Fruit fly (Drosophila melanogaster) whole organism, embryonic: ENCODE measurements around the gene CG13306.
A peak's percentile ranks its signal among the peaks of the same experiment; 100 is the strongest.

ENCODE experiments used
- ATbp ChIP-seq: fragments of 200-800 bp; sonication (Bioruptor generic); optimal IDR thresholded peaks from 2 replicates; lab custom pipeline; 2017; ENCODE audit warnings: missing biosample characterization, mild to moderate bottlenecking, missing genetic modification characterization, missing genetic modification reagents
- B-H1 ChIP-seq: fragments of 200-800 bp; sonication (Bioruptor generic); IDR thresholded peaks from 3 replicates; pipeline ENCODE4 v1.3.6; 2022; ENCODE audit warnings: missing biosample characterization, missing genetic modification characterization
- Bgb ChIP-seq: fragments of 200-800 bp; sonication (Bioruptor generic); IDR thresholded peaks from 2 replicates; pipeline ENCODE4 v1.3.6; 2022; ENCODE audit warnings: missing biosample characterization, missing genetic modification characterization; ENCODE audit not compliant: partially characterized antibody
- CG10267 ChIP-seq: fragments of 200-800 bp; sonication (Bioruptor generic); optimal IDR thresholded peaks from 2 replicates; lab custom pipeline; 2018; ENCODE audit warnings: missing biosample characterization, mild to moderate bottlenecking, missing genetic modification characterization, moderate library complexity
- CG10321 ChIP-seq: fragments of 200-800 bp; sonication (Bioruptor generic); IDR thresholded peaks from 2 replicates; pipeline ENCODE4 v1.3.6; 2022; ENCODE audit warnings: missing biosample characterization, missing genetic modification characterization
- CG11560 ChIP-seq: fragments of 200-800 bp; sonication (Bioruptor generic); IDR thresholded peaks from 3 replicates; pipeline ENCODE4 v1.3.6; 2022; ENCODE audit warnings: missing biosample characterization, missing genetic modification characterization
- CG12104 ChIP-seq: fragments of 200-800 bp; sonication (Bioruptor generic); optimal IDR thresholded peaks from 3 replicates; lab custom pipeline; 2016; ENCODE audit warnings: missing biosample characterization, missing genetic modification characterization
- CG12769 ChIP-seq: fragments of 200-800 bp; sonication (Bioruptor generic); optimal IDR thresholded peaks from 2 replicates; lab custom pipeline; 2019; ENCODE audit warnings: missing biosample characterization, mild to moderate bottlenecking, missing genetic modification characterization, moderate library complexity
- CG17385 ChIP-seq: fragments of 200-800 bp; sonication (Bioruptor generic); optimal IDR thresholded peaks from 3 replicates; lab custom pipeline; 2018; ENCODE audit warnings: missing biosample characterization, mild to moderate bottlenecking, missing genetic modification characterization
- CG17568 ChIP-seq: fragments of 200-800 bp; sonication (Bioruptor generic); optimal IDR thresholded peaks from 2 replicates; lab custom pipeline; 2018; ENCODE audit warnings: missing biosample characterization, mild to moderate bottlenecking, missing genetic modification characterization, moderate library complexity
- CG17829 ChIP-seq: fragments of 200-800 bp; optimal IDR thresholded peaks from 2 replicates; lab custom pipeline; 2019; ENCODE audit warnings: missing biosample characterization, mild to moderate bottlenecking, missing genetic modification characterization, moderate library complexity
- CG2678 ChIP-seq: fragments of 200-800 bp; sonication (Bioruptor generic); optimal IDR thresholded peaks from 3 replicates; lab custom pipeline; 2019; ENCODE audit warnings: missing biosample characterization, mild to moderate bottlenecking, missing genetic modification characterization, moderate library complexity
- CG30020 ChIP-seq: fragments of 200-800 bp; optimal IDR thresholded peaks from 2 replicates; lab custom pipeline; 2019; ENCODE audit warnings: missing biosample characterization, mild to moderate bottlenecking, missing genetic modification characterization, moderate library complexity
- CG30403 ChIP-seq: fragments of 200-800 bp; sonication (Bioruptor generic); optimal IDR thresholded peaks from 3 replicates; lab custom pipeline; 2016; ENCODE audit warnings: missing biosample characterization, missing genetic modification characterization
- CG32532 ChIP-seq: fragments of 200-800 bp; sonication (Bioruptor generic); IDR thresholded peaks from 2 replicates; pipeline ENCODE4 v1.3.6; 2022; ENCODE audit warnings: missing biosample characterization, missing genetic modification characterization
- CG34224 ChIP-seq: fragments of 200-800 bp; sonication (Bioruptor generic); IDR thresholded peaks from 3 replicates; pipeline ENCODE4 v1.3.6; 2022; ENCODE audit warnings: missing biosample characterization, missing genetic modification characterization; ENCODE audit not compliant: partially characterized antibody
- CG3726 ChIP-seq: fragments of 200-800 bp; sonication (Bioruptor generic); IDR thresholded peaks from 3 replicates; pipeline ENCODE4, ENCODE4 v1.3.6; 2022; ENCODE audit warnings: missing biosample characterization, missing genetic modification characterization
- CG3838 ChIP-seq: fragments of 200-800 bp; sonication (Bioruptor generic); optimal IDR thresholded peaks from 3 replicates; lab custom pipeline; 2016; ENCODE audit warnings: missing biosample characterization, missing genetic modification characterization
- CG42726 ChIP-seq: fragments of 200-800 bp; sonication (Bioruptor generic); IDR thresholded peaks from 2 replicates; pipeline ENCODE4 v1.3.6; 2022; ENCODE audit warnings: missing biosample characterization, missing genetic modification characterization; ENCODE audit not compliant: partially characterized antibody
- CG6813 ChIP-seq: fragments of 200-800 bp; sonication (Bioruptor generic); optimal IDR thresholded peaks from 2 replicates; lab custom pipeline; 2017; ENCODE audit warnings: missing biosample characterization, missing genetic modification characterization, mild to moderate bottlenecking, moderate library complexity, missing genetic modification reagents
- CG7745 ChIP-seq: fragments of 200-800 bp; sonication (Bioruptor generic); optimal IDR thresholded peaks from 2 replicates; lab custom pipeline; 2018; ENCODE audit warnings: missing biosample characterization, mild to moderate bottlenecking, missing genetic modification characterization, moderate library complexity
- CTCF ChIP-seq: fragments of 200-800 bp; sonication (Bioruptor generic); optimal IDR thresholded peaks from 2 replicates; lab custom pipeline; 2017; ENCODE audit warnings: missing biosample characterization, mild to moderate bottlenecking, missing genetic modification characterization, moderate library complexity
- Camta ChIP-seq: fragments of 200-800 bp; sonication (Bioruptor generic); optimal IDR thresholded peaks from 2 replicates; lab custom pipeline; 2016; ENCODE audit warnings: missing biosample characterization, missing genetic modification characterization
- D19A ChIP-seq: fragments of 200-800 bp; optimal IDR thresholded peaks from 3 replicates; lab custom pipeline; 2019; ENCODE audit warnings: missing biosample characterization, mild to moderate bottlenecking, missing genetic modification characterization, moderate library complexity
- Dip3 ChIP-seq: fragments of 200-800 bp; sonication (Bioruptor generic); optimal IDR thresholded peaks from 3 replicates; lab custom pipeline; 2016; ENCODE audit warnings: missing biosample characterization, missing genetic modification characterization
- H15 ChIP-seq: fragments of 200-800 bp; sonication (Bioruptor generic); IDR thresholded peaks from 3 replicates; pipeline ENCODE4 v1.3.6; 2022; ENCODE audit warnings: missing biosample characterization, missing genetic modification characterization
- Hr3 ChIP-seq: fragments of 200-800 bp; sonication (Bioruptor generic); optimal IDR thresholded peaks from 3 replicates; lab custom pipeline; 2016; ENCODE audit warnings: missing biosample characterization, missing genetic modification characterization
- Kr ChIP-seq: fragments of 200-800 bp; sonication (Bioruptor generic); optimal IDR thresholded peaks from 2 replicates; lab custom pipeline; 2017; ENCODE audit warnings: missing biosample characterization, mild to moderate bottlenecking, missing genetic modification characterization
- Mes4 ChIP-seq: fragments of 200-800 bp; sonication (Bioruptor generic); optimal IDR thresholded peaks from 2 replicates; lab custom pipeline; 2016; ENCODE audit warnings: missing biosample characterization, missing genetic modification characterization
- NFAT ChIP-seq: fragments of 200-800 bp; sonication (Bioruptor generic); IDR thresholded peaks from 2 replicates; pipeline ENCODE4 v1.3.6; 2022; ENCODE audit warnings: missing biosample characterization, missing genetic modification characterization
- Optix ChIP-seq: fragments of 200-800 bp; sonication (Bioruptor generic); IDR thresholded peaks from 3 replicates; pipeline ENCODE4 v1.3.6; 2022; ENCODE audit warnings: missing biosample characterization, missing genetic modification characterization
- abd-A ChIP-seq: fragments of 200-800 bp; sonication (Bioruptor generic); optimal IDR thresholded peaks from 3 replicates; lab custom pipeline; 2019; ENCODE audit warnings: missing biosample characterization, mild to moderate bottlenecking, missing genetic modification characterization, moderate library complexity
- aop ChIP-seq: fragments of 200-800 bp; sonication (Bioruptor generic); IDR thresholded peaks from 2 replicates; pipeline ENCODE4 v1.3.6; 2022; ENCODE audit warnings: missing biosample characterization, missing genetic modification characterization
- cato ChIP-seq: fragments of 200-800 bp; sonication (Bioruptor generic); optimal IDR thresholded peaks from 2 replicates; lab custom pipeline; 2016; ENCODE audit warnings: missing biosample characterization, missing genetic modification characterization, borderline replicate concordance
- chinmo ChIP-seq: fragments of 200-800 bp; sonication (Bioruptor generic); IDR thresholded peaks from 4 replicates; pipeline ENCODE4 v1.3.6; 2022; ENCODE audit warnings: missing biosample characterization, missing genetic modification characterization; ENCODE audit not compliant: partially characterized antibody
- dm ChIP-seq: fragments of 200-800 bp; sonication (Bioruptor generic); optimal IDR thresholded peaks from 3 replicates; lab custom pipeline; 2016; ENCODE audit warnings: missing biosample characterization, missing genetic modification characterization
- dmrt99B ChIP-seq: fragments of 200-800 bp; sonication (Bioruptor generic); optimal IDR thresholded peaks from 2 replicates; lab custom pipeline; 2018; ENCODE audit warnings: missing biosample characterization, mild to moderate bottlenecking, missing genetic modification characterization, moderate library complexity
- gce ChIP-seq: fragments of 200-800 bp; sonication (Bioruptor generic); IDR thresholded peaks from 3 replicates; pipeline ENCODE4 v1.3.6; 2022; ENCODE audit warnings: missing biosample characterization, missing genetic modification characterization
- gsb ChIP-seq: fragments of 200-800 bp; sonication (Bioruptor generic); IDR thresholded peaks from 2 replicates; pipeline ENCODE4 v1.3.6; 2022; ENCODE audit warnings: missing biosample characterization, missing genetic modification characterization
- hb ChIP-seq: fragments of 200-800 bp; sonication (Bioruptor generic); IDR thresholded peaks from 3 replicates; pipeline ENCODE4 v1.3.6; 2022; ENCODE audit warnings: missing biosample characterization, missing genetic modification characterization; ENCODE audit not compliant: partially characterized antibody
- ind ChIP-seq: fragments of 200-800 bp; sonication (Bioruptor generic); optimal IDR thresholded peaks from 3 replicates; lab custom pipeline; 2016; ENCODE audit warnings: missing biosample characterization, missing genetic modification characterization
- kay ChIP-seq: fragments of 200-800 bp; sonication (Bioruptor generic); optimal IDR thresholded peaks from 2 replicates; lab custom pipeline; 2016; ENCODE audit warnings: missing biosample characterization, missing genetic modification characterization
- odd ChIP-seq: fragments of 200-800 bp; sonication (Bioruptor generic); optimal IDR thresholded peaks from 2 replicates; lab custom pipeline; 2017; ENCODE audit warnings: missing biosample characterization, mild to moderate bottlenecking, missing genetic modification characterization
- pb ChIP-seq: fragments of 200-800 bp; sonication (Bioruptor generic); optimal IDR thresholded peaks from 3 replicates; lab custom pipeline; 2016; ENCODE audit warnings: missing biosample characterization, missing genetic modification characterization
- pfk ChIP-seq: fragments of 200-800 bp; sonication (Bioruptor generic); optimal IDR thresholded peaks from 2 replicates; lab custom pipeline; 2018; ENCODE audit warnings: missing biosample characterization, mild to moderate bottlenecking, missing genetic modification characterization, moderate library complexity
- pho ChIP-seq: fragments of 200-800 bp; sonication (Bioruptor generic); optimal IDR thresholded peaks from 2 replicates; lab custom pipeline; 2016; ENCODE audit warnings: missing biosample characterization, missing genetic modification characterization
- ro ChIP-seq: fragments of 200-800 bp; sonication (Bioruptor generic); IDR thresholded peaks from 2 replicates; pipeline ENCODE4 v1.3.6; 2022; ENCODE audit warnings: missing biosample characterization, missing genetic modification characterization
- row ChIP-seq: fragments of 200-800 bp; sonication (Bioruptor generic); IDR thresholded peaks from 3 replicates; pipeline ENCODE4 v1.3.6; 2022; ENCODE audit warnings: missing biosample characterization, missing genetic modification characterization
- trem ChIP-seq: fragments of 200-800 bp; optimal IDR thresholded peaks from 3 replicates; lab custom pipeline; 2019; ENCODE audit warnings: missing biosample characterization, mild to moderate bottlenecking, missing genetic modification characterization, moderate library complexity
- vfl ChIP-seq: fragments of 200-800 bp; sonication (Bioruptor generic); optimal IDR thresholded peaks from 2 replicates; lab custom pipeline; 2016; ENCODE audit warnings: missing biosample characterization, missing genetic modification characterization
- vnd ChIP-seq: fragments of 200-800 bp; sonication (Bioruptor generic); IDR thresholded peaks from 3 replicates; pipeline ENCODE4 v1.3.6; 2022; ENCODE audit warnings: missing biosample characterization, missing genetic modification characterization; ENCODE audit not compliant: partially characterized antibody
- wdn ChIP-seq: fragments of 200-800 bp; sonication (Bioruptor generic); IDR thresholded peaks from 2 replicates; pipeline ENCODE4 v1.3.6; 2022; ENCODE audit warnings: missing biosample characterization, missing genetic modification characterization

CG13306 gene

DNA sequence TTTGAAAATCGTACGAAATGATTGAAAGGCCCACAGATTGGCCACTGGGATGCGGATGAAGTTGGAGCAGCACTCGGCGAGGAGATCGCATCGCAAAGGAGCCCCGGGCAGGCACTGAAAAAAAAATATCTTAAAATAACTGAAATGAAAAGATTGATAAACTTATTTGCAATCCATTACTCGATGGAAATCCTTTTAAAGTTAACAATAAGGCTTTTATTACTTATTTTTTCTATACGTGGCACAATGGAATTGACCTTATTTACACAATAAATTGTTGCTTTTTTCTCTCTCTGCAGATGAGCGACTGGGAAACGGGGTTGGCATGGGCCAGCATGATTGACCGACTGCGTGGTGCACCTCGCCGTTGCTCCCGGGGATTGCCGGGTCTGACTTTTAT is 1.7 kb upstream of the CG13306 start (continued):
- TF ChIP-seq gsb (GFP tag; lab: Robert Waterston, UW), result no peak
- TF ChIP-seq Bgb, result no peak
- TF ChIP-seq pb (GFP tag; lab: Kevin White, UChicago), result peak; percentile 24
- TF ChIP-seq chinmo (GFP tag; lab: Robert Waterston, UW), result no peak
- TF ChIP-seq CG10267 (tag; lab: Kevin White, UChicago), result peak; percentile 41
- TF ChIP-seq CTCF (GFP tag; lab: Kevin White, UChicago), result no peak
- TF ChIP-seq CG42726 (GFP tag; lab: Robert Waterston, UW), result no peak
- no peak for TF ChIP-seq vnd (GFP tag; lab: Robert Waterston, UW)
- TF ChIP-seq Dip3 (GFP tag; lab: Kevin White, UChicago), result no peak
- peak; percentile 76 for TF ChIP-seq ATbp
- TF ChIP-seq NFAT (GFP tag; lab: Robert Waterston, UW), result no peak
- no peak for TF ChIP-seq Kr (GFP tag; lab: Kevin White, UChicago)
- TF ChIP-seq CG3838, result no peak
- peak; percentile 44 for TF ChIP-seq ind (GFP tag; lab: Kevin White, UChicago)
- peak; percentile 20 for TF ChIP-seq odd (GFP tag; lab: Kevin White, UChicago)
- TF ChIP-seq CG17385 (GFP tag; lab: Kevin White, UChicago), result peak; percentile 36
- peak; percentile 12 for TF ChIP-seq Camta (GFP tag; lab: Kevin White, UChicago)
- TF ChIP-seq CG30403 (GFP tag; lab: Kevin White, UChicago), result peak; percentile 63
- no peak for TF ChIP-seq CG17829 (tag; lab: Kevin White, UChicago)
- TF ChIP-seq trem, result no peak
- TF ChIP-seq B-H1 (GFP tag; lab: Robert Waterston, UW), result peak; percentile 49
- peak; percentile 62 for TF ChIP-seq row (GFP tag; lab: Robert Waterston, UW)
- TF ChIP-seq CG12769, result no peak
- no peak for TF ChIP-seq CG30020 (tag; lab: Kevin White, UChicago)
- TF ChIP-seq gce, result 0 out of 3 replicates have a peak, but pooled peaks have one; percentile 40
- no peak for TF ChIP-seq CG34224 (GFP tag; lab: Robert Waterston, UW)
- no peak for TF ChIP-seq ro (GFP tag; lab: Robert Waterston, UW)
- TF ChIP-seq abd-A (tag; lab: Kevin White, UChicago), result no peak
- TF ChIP-seq wdn, result no peak
- TF ChIP-seq cato (GFP tag; lab: Kevin White, UChicago), result peak; percentile 27
- peak; percentile 40 for TF ChIP-seq CG6813 (GFP tag; lab: Kevin White, UChicago)
- no peak for TF ChIP-seq CG17568 (GFP tag; lab: Kevin White, UChicago)
- no peak for TF ChIP-seq CG10321 (GFP tag; lab: Robert Waterston, UW)
- no peak for TF ChIP-seq CG7745 (tag; lab: Kevin White, UChicago)
- no peak for TF ChIP-seq CG3726
- peak; percentile 54 for TF ChIP-seq Hr3
- no peak for TF ChIP-seq kay (GFP tag; lab: Kevin White, UChicago)
- TF ChIP-seq vfl, result no peak
- TF ChIP-seq CG2678 (tag; lab: Kevin White, UChicago), result peak; percentile 74
- no peak for TF ChIP-seq hb
- peak; percentile 34; the same call in 1 of the 3 replicates for TF ChIP-seq H15 (GFP tag; lab: Robert Waterston, UW)
- no peak for TF ChIP-seq aop
- TF ChIP-seq Optix (GFP tag; lab: Robert Waterston, UW), result peak; percentile 41; the same call in 1 of the 3 replicates
- TF ChIP-seq pfk (GFP tag; lab: Kevin White, UChicago), result no peak
- TF ChIP-seq dm (GFP tag; lab: Kevin White, UChicago), result no peak
- no peak for TF ChIP-seq Mes4
- TF ChIP-seq CG32532 (GFP tag; lab: Robert Waterston, UW), result no peak
- TF ChIP-seq CG11560, result 0 out of 3 replicates have a peak, but pooled peaks have one; percentile 50
- peak; percentile 44 for TF ChIP-seq D19A (tag; lab: Kevin White, UChicago)
- peak; percentile 81 for TF ChIP-seq dmrt99B
- TF ChIP-seq CG12104 (GFP tag; lab: Kevin White, UChicago), result no peak
- TF ChIP-seq pho, result no peak
